Worm (Caenorhabditis elegans): ENCODE measurements around the gene clk-2.

Gene clk-2

DNA sequence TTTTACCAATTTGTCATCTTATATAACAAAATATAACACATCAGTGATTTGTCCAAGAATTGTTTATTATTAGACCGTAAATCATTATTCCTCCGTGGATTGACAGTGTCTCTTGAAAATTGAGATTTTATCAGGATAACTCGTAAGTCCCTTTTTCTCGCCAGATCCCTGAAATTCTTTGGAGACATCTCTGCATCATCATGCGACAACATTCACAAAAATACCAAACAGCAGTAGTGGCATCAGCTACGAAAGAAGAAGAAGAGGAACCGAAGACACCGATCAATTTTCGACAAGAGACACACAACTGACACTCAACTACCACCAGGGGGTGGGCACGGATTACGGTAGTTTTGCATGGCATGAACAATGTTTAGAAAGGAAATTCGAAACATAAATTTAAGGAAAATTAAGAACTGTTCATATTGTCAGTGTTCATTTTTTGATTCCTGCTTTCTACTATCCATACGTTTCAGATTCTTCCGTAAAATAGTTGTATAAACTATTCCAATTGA lies 6.6 kb upstream of the clk-2 start:
- TF ChIP-seq tbx-11 (GFP tag; IDR thresholded peaks at IDR 0.05) (no peak), tra-4 (tag; optimal IDR thresholded peaks at IDR 0.05) (no peak), hnd-1 (tag; optimal IDR thresholded peaks at IDR 0.05) (no peak)

ce11 chrIII:7521163-7521562 lies 2.8 kb upstream of the clk-2 start, which contains the start of gene lig-4:
Gene lig-4, plus strand, starts transcription at chrIII:7521463.
- TF ChIP-seq hmg-4 (GFP tag; optimal IDR thresholded peaks at IDR 0.05) (no peak), ceh-13 (GFP tag; optimal IDR thresholded peaks at IDR 0.05) (no peak), F13C5.2 (tag; optimal IDR thresholded peaks at IDR 0.05) (no peak), ets-7 (tag; optimal IDR thresholded peaks at IDR 0.05) (no peak), sea-1 (GFP tag; conservative IDR thresholded peaks at IDR 0.05) (no peak), tra-4 (tag; optimal IDR thresholded peaks at IDR 0.05) (no peak), flt-1 (GFP tag; IDR thresholded peaks at IDR 0.05) (no peak), tbx-37 (GFP tag; conservative IDR thresholded peaks at IDR 0.05) (no peak), ceh-36 (tag; optimal IDR thresholded peaks at IDR 0.05) (no peak), B0310.2 (tag; optimal IDR thresholded peaks at IDR 0.05) (no peak), ama-1 (optimal IDR thresholded peaks at IDR 0.05) (no peak), tbx-11 (GFP tag; IDR thresholded peaks at IDR 0.05) (no peak), pes-1 (GFP tag; IDR thresholded peaks at IDR 0.05) (no peak)

DNA sequence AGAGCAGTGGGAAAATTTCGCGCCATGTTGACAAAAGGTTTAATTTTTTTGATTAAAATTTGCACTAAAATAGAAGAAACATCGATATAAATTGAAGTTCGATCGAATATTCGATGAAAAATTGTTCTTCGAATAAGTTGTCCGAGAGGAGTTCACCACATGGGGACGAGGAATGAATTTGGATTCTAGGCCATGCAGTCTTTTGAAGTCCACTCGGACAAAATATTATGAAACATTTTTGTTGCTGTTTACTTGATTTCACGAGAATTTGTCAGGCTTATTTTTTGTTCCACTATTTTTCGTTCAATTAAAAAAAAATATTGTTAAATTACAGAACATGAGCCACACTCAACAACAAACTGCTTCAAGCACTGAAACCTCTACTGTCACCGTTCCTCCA lies 2.3 kb upstream of the clk-2 start, which contains the start of the genes cux-7 and C07H6.2:
Gene cux-7 (minus strand): TSS at position 174 of the 400 bp plus-strand sequence.
Gene C07H6.2 (plus strand): TSS at position 338 of the 400 bp plus-strand sequence.
- TF ChIP-seq B0310.2 (tag; optimal IDR thresholded peaks at IDR 0.05) (peak; percentile 11), tra-4 (tag; optimal IDR thresholded peaks at IDR 0.05) (peak; percentile 45), tbx-11 (GFP tag; IDR thresholded peaks at IDR 0.05) (0 out of 2 replicates have a peak, but pooled peaks have one; percentile 54), aly-1 (tag; optimal IDR thresholded peaks at IDR 0.05) (peak; percentile 2), flt-1 (GFP tag; IDR thresholded peaks at IDR 0.05) (peak; percentile 65), hmg-4 (GFP tag; optimal IDR thresholded peaks at IDR 0.05) (peak; percentile 49), ceh-36 (tag; optimal IDR thresholded peaks at IDR 0.05) (no peak), F13C5.2 (tag; optimal IDR thresholded peaks at IDR 0.05) (peak; percentile 55), scrt-1 (GFP tag; IDR thresholded peaks at IDR 0.05) (0 out of 2 replicates have a peak, but pooled peaks have one; percentile 53), ets-7 (tag; optimal IDR thresholded peaks at IDR 0.05) (peak; percentile 57), tbx-37 (GFP tag; conservative IDR thresholded peaks at IDR 0.05) (peak; percentile 98), hmbx-1 (tag; optimal IDR thresholded peaks at IDR 0.05) (no peak), sea-1 (GFP tag; conservative IDR thresholded peaks at IDR 0.05) (peak; percentile 63; the same call in 1 of the 2 replicates), pes-1 (GFP tag; IDR thresholded peaks at IDR 0.05) (no peak), hnd-1 (tag; optimal IDR thresholded peaks at IDR 0.05) (peak; percentile 39), ama-1 (optimal IDR thresholded peaks at IDR 0.05) (no peak)

DNA sequence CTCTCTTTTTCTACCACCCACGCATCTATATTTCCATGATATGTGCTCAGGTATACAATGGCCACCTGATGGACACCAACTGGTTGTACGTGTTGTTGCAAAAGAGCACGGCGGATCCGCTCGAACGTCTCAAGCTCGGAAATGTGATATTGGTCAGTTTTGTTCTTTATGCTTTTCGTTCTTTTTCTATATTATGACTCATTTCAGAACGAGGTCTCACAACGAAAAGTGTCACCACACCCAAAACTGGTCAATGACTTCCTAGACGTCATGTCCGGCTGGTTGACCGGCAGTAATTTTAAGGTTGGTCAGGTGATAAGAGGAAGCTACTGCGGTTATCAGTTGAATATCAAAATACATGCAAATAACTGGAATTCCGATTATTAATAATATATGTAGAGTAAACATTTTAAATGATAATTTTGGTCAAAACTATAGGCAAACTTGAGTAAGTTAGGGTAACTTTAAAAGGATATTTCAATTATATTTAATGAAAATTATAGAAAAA lies 10.1 kb downstream of the clk-2 start, which contains the start of gene cls-1:
Gene cls-1 (plus strand): TSS at position 51 of the 508 bp plus-strand sequence.
- TF ChIP-seq B0310.2 (tag; optimal IDR thresholded peaks at IDR 0.05) (no peak), tra-4 (tag; optimal IDR thresholded peaks at IDR 0.05) (no peak), ets-7 (tag; optimal IDR thresholded peaks at IDR 0.05) (no peak), aly-1 (tag; optimal IDR thresholded peaks at IDR 0.05) (no peak), ama-1 (optimal IDR thresholded peaks at IDR 0.05) (no peak), ceh-13 (GFP tag; optimal IDR thresholded peaks at IDR 0.05) (no peak), sea-1 (GFP tag; conservative IDR thresholded peaks at IDR 0.05) (no peak), hmbx-1 (tag; optimal IDR thresholded peaks at IDR 0.05) (no peak), flt-1 (GFP tag; IDR thresholded peaks at IDR 0.05) (no peak), pes-1 (GFP tag; IDR thresholded peaks at IDR 0.05) (no peak), tbx-11 (GFP tag; IDR thresholded peaks at IDR 0.05) (no peak)

- TF ChIP-seq ceh-36 (tag; optimal IDR thresholded peaks at IDR 0.05) (no peak), ets-7 (tag; optimal IDR thresholded peaks at IDR 0.05) (no peak), aly-1 (tag; optimal IDR thresholded peaks at IDR 0.05) (no peak), tra-4 (tag; optimal IDR thresholded peaks at IDR 0.05) (no peak)
Measured at ce11 chrIII:7506983-7507382, 11.3 kb downstream of the clk-2 start.

DNA sequence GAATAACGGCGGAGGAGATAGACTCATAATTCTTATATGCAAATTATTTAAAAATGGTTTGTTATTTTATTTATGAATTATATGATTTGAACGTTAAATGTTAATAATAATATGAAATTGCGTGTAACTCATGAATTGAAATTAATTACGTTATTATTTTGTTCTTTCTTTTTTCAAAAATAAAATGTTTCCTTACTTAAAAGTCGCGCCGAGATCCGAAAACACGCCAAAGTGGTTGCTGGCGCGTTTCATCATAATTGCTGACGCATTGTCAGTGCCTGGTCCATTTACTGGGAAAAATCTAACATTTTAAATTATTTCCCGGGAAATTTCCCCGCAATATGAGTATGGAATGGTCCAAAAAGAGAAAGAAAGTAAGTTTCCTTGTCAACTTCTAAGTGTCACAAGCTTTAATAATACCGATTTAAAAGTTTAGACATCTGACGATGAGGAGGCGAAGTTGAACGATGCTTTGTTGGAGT lies 18.9 kb downstream of the clk-2 start, which contains the start of the genes C07H6.9 and sap-140:
Gene C07H6.9 (minus strand): TSS at position 51 of the 482 bp plus-strand sequence.
Gene sap-140 (plus strand): TSS at position 318 of the 482 bp plus-strand sequence.
- peak; percentile 51 for TF ChIP-seq F13C5.2 (tag; optimal IDR thresholded peaks at IDR 0.05)
- TF ChIP-seq ama-1 (optimal IDR thresholded peaks at IDR 0.05): no peak

ce11 chrIII:7498346-7498745 lies 20.0 kb downstream of the clk-2 start:
- TF ChIP-seq pes-1 (GFP tag; IDR thresholded peaks at IDR 0.05): 0 out of 2 replicates have a peak, but pooled peaks have one; percentile 35
- peak; percentile 75 for TF ChIP-seq F13C5.2 (tag; optimal IDR thresholded peaks at IDR 0.05)
- TF ChIP-seq hmbx-1 (tag; optimal IDR thresholded peaks at IDR 0.05): no peak
- no peak for TF ChIP-seq sea-1 (GFP tag; conservative IDR thresholded peaks at IDR 0.05)
- peak; percentile 62 for TF ChIP-seq hmg-4 (GFP tag; optimal IDR thresholded peaks at IDR 0.05)

DNA sequence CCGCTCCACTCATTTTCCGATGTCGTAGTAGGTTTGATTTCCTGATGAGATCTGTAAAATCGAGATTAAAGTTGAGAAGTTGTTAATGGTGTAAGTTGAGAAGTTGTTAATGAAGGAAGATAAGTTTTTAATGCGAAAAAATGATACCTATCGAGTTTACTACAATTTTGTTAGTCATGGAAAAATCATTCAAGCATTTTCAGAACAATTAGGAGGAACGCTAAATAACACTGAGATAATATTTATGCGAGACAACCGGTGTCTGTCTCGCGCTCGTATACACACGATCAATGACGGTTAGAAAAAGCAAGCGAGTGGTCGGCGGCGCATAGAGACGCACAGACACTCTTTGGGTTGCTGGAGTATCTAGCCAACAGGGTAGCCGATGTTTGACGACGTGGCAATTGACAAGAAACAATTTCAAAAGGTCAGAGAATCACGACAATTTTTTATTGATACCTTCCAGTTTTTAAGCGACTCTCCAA lies 20.5 kb downstream of the clk-2 start, which contains the start of gene cgh-1:
Gene cgh-1 (minus strand): TSS at position 51 of the 485 bp plus-strand sequence.
- TF ChIP-seq scrt-1 (GFP tag; IDR thresholded peaks at IDR 0.05) (no peak), ceh-13 (GFP tag; optimal IDR thresholded peaks at IDR 0.05) (no peak), hnd-1 (tag; optimal IDR thresholded peaks at IDR 0.05) (no peak), ama-1 (optimal IDR thresholded peaks at IDR 0.05) (no peak), aly-1 (tag; optimal IDR thresholded peaks at IDR 0.05) (no peak), hmg-4 (GFP tag; optimal IDR thresholded peaks at IDR 0.05) (no peak)

All from whole organism, early embryonic.